5 fruit fly cellular contexts compared by ENCODE assay signal in the genomic region with DNA sequence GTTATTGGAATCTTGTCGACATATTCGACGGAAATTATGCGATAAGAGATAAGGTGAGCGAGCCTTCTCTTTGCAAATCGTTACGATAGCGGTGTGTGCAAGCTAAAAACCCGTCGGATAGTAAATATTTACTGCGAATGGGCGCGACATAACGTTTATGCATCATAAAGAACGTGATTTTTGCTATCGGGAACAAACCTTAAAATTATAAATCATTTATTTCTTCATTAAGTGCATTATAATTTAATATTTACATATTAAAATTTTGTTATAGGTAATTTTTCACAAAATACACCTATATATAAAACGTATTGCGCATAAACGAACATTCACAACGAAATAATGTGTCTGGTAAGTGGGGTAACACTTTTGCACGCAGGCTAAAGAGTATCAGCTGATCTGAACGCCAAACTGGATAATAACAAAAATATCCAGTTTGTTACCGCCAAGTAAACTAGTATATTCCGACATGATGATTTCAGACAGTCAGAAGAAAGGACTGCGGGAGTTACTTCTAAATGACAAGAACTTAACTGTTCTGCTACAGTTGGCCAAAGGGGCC.
TF ChIP-seq lines count a peak whose summit lies in the region.

A gene (minus strand): TSS at position 122 of the 562 bp plus-strand sequence.
A gene (plus strand): TSS at position 412 of the 562 bp plus-strand sequence.

- peak; percentile 25 for TF ChIP-seq CTCF in whole organism, embryonic (GFP tag; optimal IDR thresholded peaks at IDR 0.05; lab: Kevin White, UChicago)

TF ChIP-seq in whole organism, adult, 20 proteins besides CTCF, POLR2A, EP300 and RAD21 (continues in another document):
- no peak for TF ChIP-seq kay (GFP tag; lab: Kevin White, UChicago; ENCODE audit: borderline replicate concordance)
- TF ChIP-seq CG7101 (tag; optimal IDR thresholded peaks at IDR 0.05; lab: Kevin White, UChicago), result peak; percentile 99
- peak; percentile 90 for TF ChIP-seq ovo (GFP tag; optimal IDR thresholded peaks at IDR 0.05; lab: Kevin White, UChicago)
- peak; percentile 92 for TF ChIP-seq tj (GFP tag; optimal IDR thresholded peaks at IDR 0.05; lab: Kevin White, UChicago)
- peak; percentile 98 for TF ChIP-seq CG7045 (GFP tag; optimal IDR thresholded peaks at IDR 0.05; lab: Kevin White, UChicago)
- no peak for TF ChIP-seq toe (GFP tag; optimal IDR thresholded peaks at IDR 0.05; lab: Kevin White, UChicago)
- TF ChIP-seq pad (GFP tag; optimal IDR thresholded peaks at IDR 0.05; lab: Kevin White, UChicago), result peak; percentile 89
- peak; percentile 99 for TF ChIP-seq CG33017 (tag; optimal IDR thresholded peaks at IDR 0.05; lab: Kevin White, UChicago)
- TF ChIP-seq Hr96 (GFP tag; optimal IDR thresholded peaks at IDR 0.05; lab: Kevin White, UChicago), result no peak
- TF ChIP-seq cnc (optimal IDR thresholded peaks at IDR 0.05; lab: Kevin White, UChicago), result no peak
- TF ChIP-seq CG11617 (GFP tag; optimal IDR thresholded peaks at IDR 0.05; lab: Kevin White, UChicago), result peak; percentile 98
- no peak for TF ChIP-seq CG5204 (GFP tag; optimal IDR thresholded peaks at IDR 0.05; lab: Kevin White, UChicago)
- TF ChIP-seq CG12768 (GFP tag; optimal IDR thresholded peaks at IDR 0.05; lab: Kevin White, UChicago), result peak; percentile 97
- TF ChIP-seq CG14711 (tag; optimal IDR thresholded peaks at IDR 0.05; lab: Kevin White, UChicago), result peak; percentile 97
- peak; percentile 86 for TF ChIP-seq CG1620 (GFP tag; optimal IDR thresholded peaks at IDR 0.05; lab: Kevin White, UChicago)
- peak; percentile 95 for TF ChIP-seq Clk (GFP tag; optimal IDR thresholded peaks at IDR 0.05; lab: Kevin White, UChicago)
- peak; percentile 90 for TF ChIP-seq Mnt (GFP tag; optimal IDR thresholded peaks at IDR 0.05; lab: Kevin White, UChicago)

TF ChIP-seq in whole organism, embryonic, 481 proteins besides CTCF, POLR2A, EP300 and RAD21 (continues in another document):
- TF ChIP-seq BtbVII (GFP tag; optimal IDR thresholded peaks at IDR 0.05; lab: Kevin White, UChicago) (peak; percentile 97), CG9932 (GFP tag; IDR thresholded peaks at IDR 0.05; lab: Robert Waterston, UW) (peak; percentile 91), CG7271 (tag; optimal IDR thresholded peaks at IDR 0.05; lab: Kevin White, UChicago) (peak; percentile 94), Adf1 (GFP tag; IDR thresholded peaks at IDR 0.05; lab: Robert Waterston, UW) (peak; percentile 83), Rfx (GFP tag; IDR thresholded peaks at IDR 0.05; lab: Robert Waterston, UW) (peak; percentile 95), GATAe (GFP tag; conservative IDR thresholded peaks at IDR 0.05; lab: Robert Waterston, UW) (peak; percentile 74), Gug (GFP tag; IDR thresholded peaks at IDR 0.05; lab: Robert Waterston, UW) (peak; percentile 57; the same call in 2 of the 4 replicates), CG1233 (GFP tag; optimal IDR thresholded peaks at IDR 0.05; lab: Kevin White, UChicago) (peak; percentile 94), CG7839 (tag; optimal IDR thresholded peaks at IDR 0.05; lab: Kevin White, UChicago) (peak; percentile 97), az2 (GFP tag; optimal IDR thresholded peaks at IDR 0.05; lab: Kevin White, UChicago) (peak; percentile 87), cas (GFP tag; IDR thresholded peaks at IDR 0.05; lab: Robert Waterston, UW) (peak; percentile 83), trh (GFP tag; optimal IDR thresholded peaks at IDR 0.05; lab: Kevin White, UChicago) (peak; percentile 77), CG8765 (GFP tag; IDR thresholded peaks at IDR 0.05; lab: Robert Waterston, UW) (peak; percentile 75; the same call in 1 of the 2 replicates), hth (optimal IDR thresholded peaks at IDR 0.05; lab: Kevin White, UChicago) (no peak), emc (GFP tag; optimal IDR thresholded peaks at IDR 0.05; lab: Kevin White, UChicago) (peak; percentile 19), Hsf (GFP tag; optimal IDR thresholded peaks at IDR 0.05; lab: Kevin White, UChicago) (peak; percentile 67)

TF ChIP-seq in whole organism, prepupa, 60 proteins besides CTCF, POLR2A, EP300 and RAD21 (continues in another document):
- TF ChIP-seq CG11294 (GFP tag; IDR thresholded peaks at IDR 0.05; lab: Robert Waterston, UW), result peak; percentile 89
- TF ChIP-seq CG31627 (GFP tag; optimal IDR thresholded peaks at IDR 0.05; lab: Kevin White, UChicago), result peak; percentile 75
- TF ChIP-seq dsx (GFP tag; optimal IDR thresholded peaks at IDR 0.05; lab: Kevin White, UChicago; ENCODE audit: poor library complexity, severe bottlenecking), result peak; percentile 97
- TF ChIP-seq esn (GFP tag; optimal IDR thresholded peaks at IDR 0.05; lab: Kevin White, UChicago), result peak; percentile 93
- no peak for TF ChIP-seq CG7368 (GFP tag; optimal IDR thresholded peaks at IDR 0.05; lab: Kevin White, UChicago)
- TF ChIP-seq CG32006 (GFP tag; optimal IDR thresholded peaks at IDR 0.05; lab: Kevin White, UChicago), result peak; percentile 96
- peak; percentile 83 for TF ChIP-seq Sox15 (GFP tag; optimal IDR thresholded peaks at IDR 0.05; lab: Kevin White, UChicago)
- TF ChIP-seq CG1621 (tag; optimal IDR thresholded peaks at IDR 0.05; lab: Kevin White, UChicago), result peak; percentile 92
- TF ChIP-seq achi (GFP tag; optimal IDR thresholded peaks at IDR 0.05; lab: Kevin White, UChicago), result peak; percentile 95
- TF ChIP-seq CG6808 (GFP tag; optimal IDR thresholded peaks at IDR 0.05; lab: Kevin White, UChicago), result no peak
- TF ChIP-seq CG11902 (GFP tag; optimal IDR thresholded peaks at IDR 0.05; lab: Kevin White, UChicago), result peak; percentile 73
- TF ChIP-seq Smox (GFP tag; optimal IDR thresholded peaks at IDR 0.05; lab: Kevin White, UChicago), result no peak
- TF ChIP-seq CG15336 (GFP tag; IDR thresholded peaks at IDR 0.05; lab: Robert Waterston, UW), result peak; percentile 98
- TF ChIP-seq dac (GFP tag; optimal IDR thresholded peaks at IDR 0.05; lab: Kevin White, UChicago), result peak; percentile 90
- peak; percentile 96 for TF ChIP-seq acj6 (GFP tag; optimal IDR thresholded peaks at IDR 0.05; lab: Kevin White, UChicago)
- peak; percentile 96 for TF ChIP-seq CG8632 (GFP tag; optimal IDR thresholded peaks at IDR 0.05; lab: Kevin White, UChicago)
- no peak for TF ChIP-seq pdm3 (GFP tag; optimal IDR thresholded peaks at IDR 0.05; lab: Kevin White, UChicago)

TF ChIP-seq in whole organism, pupa, 21 proteins besides CTCF, POLR2A, EP300 and RAD21 (continues in another document):
- TF ChIP-seq CG9948 (tag; optimal IDR thresholded peaks at IDR 0.05; lab: Kevin White, UChicago), result peak; percentile 94
- peak; percentile 94 for TF ChIP-seq Snoo (tag; optimal IDR thresholded peaks at IDR 0.05; lab: Kevin White, UChicago)
- TF ChIP-seq Pif1B (GFP tag; optimal IDR thresholded peaks at IDR 0.05; lab: Kevin White, UChicago), result no peak
- peak; percentile 92 for TF ChIP-seq gl (tag; optimal IDR thresholded peaks at IDR 0.05; lab: Kevin White, UChicago)
- TF ChIP-seq Ets98B (GFP tag; IDR thresholded peaks at IDR 0.05; lab: Robert Waterston, UW), result peak; percentile 97
- no peak for TF ChIP-seq Pif1A (GFP tag; optimal IDR thresholded peaks at IDR 0.05; lab: Kevin White, UChicago)
- TF ChIP-seq CG8301 (tag; optimal IDR thresholded peaks at IDR 0.05; lab: Kevin White, UChicago), result peak; percentile 96
- TF ChIP-seq CG8159 (tag; optimal IDR thresholded peaks at IDR 0.05; lab: Kevin White, UChicago), result peak; percentile 98
- peak; percentile 64; the same call in 1 of the 2 replicates for TF ChIP-seq CG10348 (GFP tag; IDR thresholded peaks at IDR 0.05; lab: Robert Waterston, UW)
- TF ChIP-seq EcR (GFP tag; optimal IDR thresholded peaks at IDR 0.05; lab: Kevin White, UChicago), result peak; percentile 59
- TF ChIP-seq CG32121 (GFP tag; IDR thresholded peaks at IDR 0.05; lab: Robert Waterston, UW), result peak; percentile 97
- no peak for TF ChIP-seq CG14655 (GFP tag; optimal IDR thresholded peaks at IDR 0.05; lab: Kevin White, UChicago)
- TF ChIP-seq CG15710 (tag; optimal IDR thresholded peaks at IDR 0.05; lab: Kevin White, UChicago), result peak; percentile 98
- TF ChIP-seq CG12605 (GFP tag; IDR thresholded peaks at IDR 0.05; lab: Robert Waterston, UW), result peak; percentile 97
- peak; percentile 96 for TF ChIP-seq CG4496 (GFP tag; IDR thresholded peaks at IDR 0.05; lab: Robert Waterston, UW)
- TF ChIP-seq CG17806 (tag; optimal IDR thresholded peaks at IDR 0.05; lab: Kevin White, UChicago), result peak; percentile 96
- no peak for TF ChIP-seq CG13204 (GFP tag; optimal IDR thresholded peaks at IDR 0.05; lab: Kevin White, UChicago)
- peak; percentile 88 for TF ChIP-seq rn (GFP tag; IDR thresholded peaks at IDR 0.05; lab: Robert Waterston, UW)
- TF ChIP-seq fd96Ca (GFP tag; IDR thresholded peaks at IDR 0.05; lab: Robert Waterston, UW), result peak; percentile 90

TF ChIP-seq in whole organism, wandering third instar larva, 38 proteins besides CTCF, POLR2A, EP300 and RAD21 (continues in another document):
- peak; percentile 96 for TF ChIP-seq OdsH (GFP tag; optimal IDR thresholded peaks at IDR 0.05; lab: Kevin White, UChicago)
- TF ChIP-seq Jra (GFP tag; optimal IDR thresholded peaks at IDR 0.05; lab: Kevin White, UChicago), result peak; percentile 77
- TF ChIP-seq dsf (GFP tag; optimal IDR thresholded peaks at IDR 0.05; lab: Kevin White, UChicago; ENCODE audit: borderline replicate concordance), result peak; percentile 51
- peak; percentile 98 for TF ChIP-seq HLH106 (tag; optimal IDR thresholded peaks at IDR 0.05; lab: Kevin White, UChicago)
- TF ChIP-seq h (GFP tag; optimal IDR thresholded peaks at IDR 0.05; lab: Kevin White, UChicago), result peak; percentile 94
- no peak for TF ChIP-seq N (GFP tag; optimal IDR thresholded peaks at IDR 0.05; lab: Kevin White, UChicago)
- peak; percentile 73 for TF ChIP-seq sv (GFP tag; optimal IDR thresholded peaks at IDR 0.05; lab: Kevin White, UChicago)
- peak; percentile 97 for TF ChIP-seq rgr (GFP tag; optimal IDR thresholded peaks at IDR 0.05; lab: Kevin White, UChicago)
- peak; percentile 76 for TF ChIP-seq Rel (GFP tag; optimal IDR thresholded peaks at IDR 0.05; lab: Kevin White, UChicago)
- TF ChIP-seq Rel (tag; optimal IDR thresholded peaks at IDR 0.05; lab: Kevin White, UChicago), result peak; percentile 90
- TF ChIP-seq Myc (optimal IDR thresholded peaks at IDR 0.05; lab: Kevin White, UChicago), result peak; percentile 6
- TF ChIP-seq psq (GFP tag; optimal IDR thresholded peaks at IDR 0.05; lab: Kevin White, UChicago), result peak; percentile 91
- no peak for TF ChIP-seq Hr78 (GFP tag; optimal IDR thresholded peaks at IDR 0.05; lab: Kevin White, UChicago)
- peak in 1 of 2 experiments; percentile 97 for TF ChIP-seq foxo (GFP tag; optimal IDR thresholded peaks at IDR 0.05; lab: Kevin White, UChicago)
- peak; percentile 84 for TF ChIP-seq ey (GFP tag; optimal IDR thresholded peaks at IDR 0.05; lab: Kevin White, UChicago)
- TF ChIP-seq Sp1 (GFP tag; optimal IDR thresholded peaks at IDR 0.05; lab: Kevin White, UChicago), result peak; percentile 98
- TF ChIP-seq Hnf4 (GFP tag; optimal IDR thresholded peaks at IDR 0.05; lab: Kevin White, UChicago), result peak; percentile 81
- TF ChIP-seq CG32264 (GFP tag; optimal IDR thresholded peaks at IDR 0.05; lab: Kevin White, UChicago), result peak; percentile 52
- no peak for TF ChIP-seq Vsx2 (GFP tag; optimal IDR thresholded peaks at IDR 0.05; lab: Kevin White, UChicago; ENCODE audit: partially characterized antibody)
- TF ChIP-seq tai (GFP tag; optimal IDR thresholded peaks at IDR 0.05; lab: Kevin White, UChicago), result no peak
- TF ChIP-seq CG9705 (GFP tag; optimal IDR thresholded peaks at IDR 0.05; lab: Kevin White, UChicago), result peak; percentile 94
- TF ChIP-seq woc (GFP tag; optimal IDR thresholded peaks at IDR 0.05; lab: Kevin White, UChicago), result no peak
